Worm (Caenorhabditis elegans): ENCODE results near the gene scl-6.

The scl-6 gene

DNA sequence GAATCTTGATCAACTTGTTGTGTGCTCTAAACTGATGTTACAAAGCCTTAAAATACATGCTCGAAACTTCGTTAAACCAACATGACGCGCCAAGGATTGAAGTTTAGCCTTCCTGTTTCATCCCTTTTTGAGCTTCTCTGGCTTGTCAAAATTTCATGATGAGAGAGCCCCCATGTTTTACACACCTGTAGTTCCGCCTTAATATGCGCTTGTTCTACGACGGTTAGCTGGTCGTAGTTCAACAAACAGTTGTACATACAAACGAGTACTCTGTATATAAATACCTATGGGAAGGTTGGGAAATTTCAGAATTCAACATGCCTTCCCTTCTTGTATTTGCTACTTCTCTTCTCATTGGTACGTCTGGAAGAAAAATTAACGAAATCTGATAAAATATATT lies at the start of gene scl-6:
scl-6 (plus strand) TSS at position 301 of the 400 bp plus-strand sequence.
- TF ChIP-seq sem-2 (GFP tag; optimal IDR thresholded peaks at IDR 0.05) (no peak), unc-120 (tag; optimal IDR thresholded peaks at IDR 0.05; ENCODE audit: poor library complexity, severe bottlenecking) (no peak), mab-5 (tag; optimal IDR thresholded peaks at IDR 0.05) (no peak), M03D4.4 (tag; optimal IDR thresholded peaks at IDR 0.05) (no peak)

- TF ChIP-seq unc-39 (tag; optimal IDR thresholded peaks at IDR 0.05) = no peak
- TF ChIP-seq nhr-12 (tag; optimal IDR thresholded peaks at IDR 0.05) = no peak
- TF ChIP-seq ceh-83 (GFP tag; optimal IDR thresholded peaks at IDR 0.05) = no peak
- no peak for TF ChIP-seq hlh-1 (tag; optimal IDR thresholded peaks at IDR 0.05)
- TF ChIP-seq nhr-2 (tag; optimal IDR thresholded peaks at IDR 0.05) = no peak
- TF ChIP-seq blmp-1 (tag; optimal IDR thresholded peaks at IDR 0.05) = no peak
- TF ChIP-seq cnd-1 (tag; optimal IDR thresholded peaks at IDR 0.05) = no peak
- TF ChIP-seq ceh-39 (tag; optimal IDR thresholded peaks at IDR 0.05) = no peak
- TF ChIP-seq nhr-28 (tag; optimal IDR thresholded peaks at IDR 0.05) = no peak
- no peak for TF ChIP-seq lin-13 (tag; optimal IDR thresholded peaks at IDR 0.05)
- no peak for TF ChIP-seq sem-2 (GFP tag; optimal IDR thresholded peaks at IDR 0.05)
- no peak for TF ChIP-seq mls-2 (tag; optimal IDR thresholded peaks at IDR 0.05)
- no peak for TF ChIP-seq pha-4 (tag; optimal IDR thresholded peaks at IDR 0.05)
- no peak for TF ChIP-seq drap-1 (GFP tag; optimal IDR thresholded peaks at IDR 0.05)
- no peak for TF ChIP-seq unc-62 (GFP tag; optimal IDR thresholded peaks at IDR 0.05)
- TF ChIP-seq unc-120 (tag; optimal IDR thresholded peaks at IDR 0.05; ENCODE audit: poor library complexity, severe bottlenecking) = no peak
- TF ChIP-seq zip-8 (tag; optimal IDR thresholded peaks at IDR 0.05) = no peak
- TF ChIP-seq snpc-4 (tag; optimal IDR thresholded peaks at IDR 0.05) = no peak
- no peak for TF ChIP-seq ztf-11 (tag; optimal IDR thresholded peaks at IDR 0.05)
Measured at ce11 chrIV:13021006-13021405, 47.5 kb upstream of the scl-6 start.

DNA sequence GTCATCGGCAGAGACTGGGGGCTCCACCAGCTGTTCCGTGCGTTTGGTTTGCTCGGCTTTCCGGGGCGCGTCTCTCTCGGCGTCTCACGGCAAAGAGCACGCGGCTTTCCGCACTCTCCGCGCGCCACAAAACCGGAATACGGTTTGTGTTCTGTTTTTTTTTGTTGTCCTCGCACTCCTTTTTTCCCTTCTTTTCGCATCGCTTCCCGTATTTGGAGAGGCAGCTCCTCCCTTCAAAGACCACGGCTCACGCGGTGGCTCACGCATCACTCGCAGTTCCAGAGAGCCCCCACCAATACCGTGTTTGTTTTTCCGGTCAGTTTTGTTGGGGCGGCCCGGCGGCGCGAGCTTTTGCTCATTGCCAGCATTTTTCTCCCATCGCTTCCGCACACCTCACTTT lies 45.7 kb upstream of the scl-6 start:
- TF ChIP-seq nhr-2 (tag; optimal IDR thresholded peaks at IDR 0.05) (no peak), hlh-1 (tag; optimal IDR thresholded peaks at IDR 0.05) (no peak), zip-8 (tag; optimal IDR thresholded peaks at IDR 0.05) (no peak), unc-62 (GFP tag; optimal IDR thresholded peaks at IDR 0.05) (no peak), elt-1 (tag; optimal IDR thresholded peaks at IDR 0.05; ENCODE audit: borderline replicate concordance, insufficient read depth) (no peak), drap-1 (GFP tag; optimal IDR thresholded peaks at IDR 0.05) (peak; percentile 27), mep-1 (tag; optimal IDR thresholded peaks at IDR 0.05) (no peak), flh-1 (GFP tag; optimal IDR thresholded peaks at IDR 0.05) (no peak), unc-120 (tag; optimal IDR thresholded peaks at IDR 0.05; ENCODE audit: poor library complexity, severe bottlenecking) (peak; percentile 31), ham-2 (GFP tag; optimal IDR thresholded peaks at IDR 0.05) (no peak), ces-1 (GFP tag; optimal IDR thresholded peaks at IDR 0.05) (no peak), sptf-1 (tag; optimal IDR thresholded peaks at IDR 0.05) (peak; percentile 51), mab-5 (tag; optimal IDR thresholded peaks at IDR 0.05) (no peak), elt-3 (tag; optimal IDR thresholded peaks at IDR 0.05) (no peak), mls-2 (tag; optimal IDR thresholded peaks at IDR 0.05) (no peak), lin-32 (GFP tag; optimal IDR thresholded peaks at IDR 0.05) (no peak), pha-4 (tag; optimal IDR thresholded peaks at IDR 0.05) (peak; percentile 8), ztf-11 (tag; optimal IDR thresholded peaks at IDR 0.05) (no peak), lin-13 (tag; optimal IDR thresholded peaks at IDR 0.05) (no peak)

ce11 chrIV:13025853-13026343 lies 42.7 kb upstream of the scl-6 start:
- no peak for TF ChIP-seq elt-3 (tag; optimal IDR thresholded peaks at IDR 0.05)
- TF ChIP-seq cnd-1 (tag; optimal IDR thresholded peaks at IDR 0.05) = no peak
- peak; percentile 89 for TF ChIP-seq ces-1 (GFP tag; optimal IDR thresholded peaks at IDR 0.05)
- peak; percentile 35 for TF ChIP-seq M03D4.4 (tag; optimal IDR thresholded peaks at IDR 0.05)
- no peak for TF ChIP-seq ceh-43 (GFP tag; optimal IDR thresholded peaks at IDR 0.05)
- peak; percentile 47 for TF ChIP-seq sptf-1 (tag; optimal IDR thresholded peaks at IDR 0.05)
- TF ChIP-seq ham-2 (GFP tag; optimal IDR thresholded peaks at IDR 0.05) = no peak
- no peak for TF ChIP-seq nhr-2 (tag; optimal IDR thresholded peaks at IDR 0.05)

DNA sequence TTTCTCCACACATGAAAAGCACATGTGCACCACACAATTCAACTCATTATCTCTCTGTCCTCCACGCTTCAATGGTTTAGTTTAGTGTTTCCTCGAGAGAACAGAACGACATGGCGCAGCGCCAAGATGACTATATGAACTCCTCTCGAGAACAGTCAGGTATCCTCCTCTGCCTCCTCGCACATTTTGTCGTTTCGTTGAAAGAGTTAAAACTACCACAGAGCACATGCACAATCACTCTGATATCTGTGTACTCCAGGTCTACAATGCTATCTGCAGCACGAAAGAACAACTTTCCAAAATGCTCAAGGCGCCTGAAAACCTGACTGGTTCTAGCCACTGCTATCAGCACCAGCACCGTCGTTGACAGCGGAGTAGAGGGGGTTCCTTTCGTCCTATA lies 41.8 kb upstream of the scl-6 start:
- no peak for TF ChIP-seq ces-1 (GFP tag; optimal IDR thresholded peaks at IDR 0.05)
- TF ChIP-seq hlh-1 (tag; optimal IDR thresholded peaks at IDR 0.05) = no peak
- TF ChIP-seq lsy-2 (tag; optimal IDR thresholded peaks at IDR 0.05) = no peak
